Fruit fly (Drosophila melanogaster): ENCODE data around the gene mtSSB.
A peak's percentile ranks its signal among the peaks of the same experiment; 100 is the strongest.

mtSSB gene

dm6 chr3R:16176526-16176925 is 28.5 kb downstream of the mtSSB start:
- TF ChIP-seq pan (optimal IDR thresholded peaks at IDR 0.05) (no peak), Dll (optimal IDR thresholded peaks at IDR 0.05) (no peak), CG8478 (optimal IDR thresholded peaks at IDR 0.05) (no peak)

- TF ChIP-seq psq (optimal IDR thresholded peaks at IDR 0.05) (no peak), pan (optimal IDR thresholded peaks at IDR 0.05) (no peak), EcR (GFP tag; optimal IDR thresholded peaks at IDR 0.05) (no peak), usp (GFP tag; optimal IDR thresholded peaks at IDR 0.05) (no peak), Dll (optimal IDR thresholded peaks at IDR 0.05) (no peak), CG8478 (optimal IDR thresholded peaks at IDR 0.05) (no peak)
These were observed 31.6 kb downstream of the mtSSB start for dm6 chr3R:16173500-16173899.

dm6 chr3R:16171747-16172146 is 33.3 kb downstream of the mtSSB start, which contains the start of gene CG8925:
TSS of gene CG8925 (plus strand) at chr3R:16171991.
- no peak for TF ChIP-seq EcR (GFP tag; optimal IDR thresholded peaks at IDR 0.05)
- TF ChIP-seq psq (optimal IDR thresholded peaks at IDR 0.05), result no peak
- no peak for TF ChIP-seq CG8478 (optimal IDR thresholded peaks at IDR 0.05)
- no peak for TF ChIP-seq usp (GFP tag; optimal IDR thresholded peaks at IDR 0.05)
- no peak for TF ChIP-seq Dll (optimal IDR thresholded peaks at IDR 0.05)
- no peak for TF ChIP-seq pan (optimal IDR thresholded peaks at IDR 0.05)

- no peak for TF ChIP-seq EcR (GFP tag; optimal IDR thresholded peaks at IDR 0.05)
- TF ChIP-seq psq (optimal IDR thresholded peaks at IDR 0.05), result no peak
- no peak for TF ChIP-seq CG8478 (optimal IDR thresholded peaks at IDR 0.05)
- no peak for TF ChIP-seq Dll (optimal IDR thresholded peaks at IDR 0.05)
- no peak for TF ChIP-seq usp (GFP tag; optimal IDR thresholded peaks at IDR 0.05)
- TF ChIP-seq pan (optimal IDR thresholded peaks at IDR 0.05), result no peak
These were observed 37.0 kb downstream of the mtSSB start for dm6 chr3R:16168088-16168487.

dm6 chr3R:16157564-16158242 is 47.3 kb downstream of the mtSSB start:
- TF ChIP-seq Dll (optimal IDR thresholded peaks at IDR 0.05), result peak; percentile 34
- no peak for TF ChIP-seq psq (optimal IDR thresholded peaks at IDR 0.05)
- TF ChIP-seq EcR (GFP tag; optimal IDR thresholded peaks at IDR 0.05), result no peak

dm6 chr3R:16156032-16156431 is 49.0 kb downstream of the mtSSB start:
- TF ChIP-seq usp (GFP tag; optimal IDR thresholded peaks at IDR 0.05), result no peak
- TF ChIP-seq psq (optimal IDR thresholded peaks at IDR 0.05), result no peak
- TF ChIP-seq Dll (optimal IDR thresholded peaks at IDR 0.05), result no peak
- no peak for TF ChIP-seq EcR (GFP tag; optimal IDR thresholded peaks at IDR 0.05)
- TF ChIP-seq pan (optimal IDR thresholded peaks at IDR 0.05), result no peak
- TF ChIP-seq CG8478 (optimal IDR thresholded peaks at IDR 0.05), result no peak

- TF ChIP-seq EcR (GFP tag; optimal IDR thresholded peaks at IDR 0.05), result no peak
- no peak for TF ChIP-seq pan (optimal IDR thresholded peaks at IDR 0.05)
- TF ChIP-seq CG8478 (optimal IDR thresholded peaks at IDR 0.05), result no peak
- TF ChIP-seq Dll (optimal IDR thresholded peaks at IDR 0.05), result no peak
- no peak for TF ChIP-seq usp (GFP tag; optimal IDR thresholded peaks at IDR 0.05)
- TF ChIP-seq psq (optimal IDR thresholded peaks at IDR 0.05), result no peak
These were observed 50.4 kb downstream of the mtSSB start, which contains the start of gene CG6006 for dm6 chr3R:16154682-16155081. TSS of gene CG6006 (plus strand) at chr3R:16154982.

dm6 chr3R:16154263-16154662 is 50.8 kb downstream of the mtSSB start:
- TF ChIP-seq pan (optimal IDR thresholded peaks at IDR 0.05), result no peak
- TF ChIP-seq Dll (optimal IDR thresholded peaks at IDR 0.05), result no peak
- no peak for TF ChIP-seq EcR (GFP tag; optimal IDR thresholded peaks at IDR 0.05)
- no peak for TF ChIP-seq usp (GFP tag; optimal IDR thresholded peaks at IDR 0.05)
- TF ChIP-seq psq (optimal IDR thresholded peaks at IDR 0.05), result no peak
- TF ChIP-seq CG8478 (optimal IDR thresholded peaks at IDR 0.05), result no peak

Measured in whole organism.